Fruit fly (Drosophila melanogaster) whole organism, pupa: ENCODE measurements around the gene Rpn2.

Experiments used
- CG10348 ChIP-seq: fragments of 200-800 bp; sonication (Bioruptor generic); IDR thresholded peaks from 2 replicates; pipeline ENCODE4 v1.3.6; 2022; ENCODE audit warnings: missing biosample characterization, missing genetic modification characterization
- CG12605 ChIP-seq: fragments of 200-800 bp; sonication (Bioruptor generic); IDR thresholded peaks from 2 replicates; pipeline ENCODE4 v1.3.6; 2022; ENCODE audit warnings: missing biosample characterization, missing genetic modification characterization
- CG13204 ChIP-seq: fragments of 200-800 bp; sonication (Bioruptor generic); optimal IDR thresholded peaks from 2 replicates; lab custom pipeline; 2018; ENCODE audit warnings: missing biosample characterization, mild to moderate bottlenecking, missing genetic modification characterization, moderate library complexity
- CG14655 ChIP-seq: fragments of 200-800 bp; sonication (Bioruptor generic); optimal IDR thresholded peaks from 3 replicates; lab custom pipeline; 2017; ENCODE audit warnings: mild to moderate bottlenecking, missing biosample characterization, missing genetic modification reagents, missing genetic modification characterization
- CG15710 ChIP-seq: fragments of 200-800 bp; sonication (Bioruptor generic); optimal IDR thresholded peaks from 2 replicates; lab custom pipeline; 2018; ENCODE audit warnings: missing biosample characterization, mild to moderate bottlenecking, missing genetic modification characterization, moderate library complexity
- CG17806 ChIP-seq: fragments of 200-800 bp; sonication (Bioruptor generic); optimal IDR thresholded peaks from 2 replicates; lab custom pipeline; 2018; ENCODE audit warnings: missing biosample characterization, mild to moderate bottlenecking, missing genetic modification characterization, moderate library complexity
- CG32121 ChIP-seq: fragments of 200-800 bp; sonication (Bioruptor generic); IDR thresholded peaks from 2 replicates; pipeline ENCODE4 v1.3.6; 2022; ENCODE audit warnings: missing biosample characterization, missing genetic modification characterization
- CG34367 ChIP-seq: fragments of 200-800 bp; sonication (Bioruptor generic); optimal IDR thresholded peaks from 2 replicates; lab custom pipeline; 2018; ENCODE audit warnings: missing biosample characterization, mild to moderate bottlenecking, missing genetic modification characterization
- CG4496 ChIP-seq: fragments of 200-800 bp; sonication (Bioruptor generic); IDR thresholded peaks from 3 replicates; pipeline ENCODE4 v1.3.6; 2022; ENCODE audit warnings: missing biosample characterization, missing genetic modification characterization
- CG8159 ChIP-seq: fragments of 200-800 bp; sonication (Bioruptor generic); optimal IDR thresholded peaks from 3 replicates; lab custom pipeline; 2018; ENCODE audit warnings: missing biosample characterization, mild to moderate bottlenecking, missing genetic modification characterization, moderate library complexity
- CG8301 ChIP-seq: fragments of 200-800 bp; sonication (Bioruptor generic); optimal IDR thresholded peaks from 2 replicates; lab custom pipeline; 2018; ENCODE audit warnings: missing biosample characterization, mild to moderate bottlenecking, missing genetic modification characterization
- CG9948 ChIP-seq: fragments of 200-800 bp; sonication (Bioruptor generic); optimal IDR thresholded peaks from 2 replicates; lab custom pipeline; 2018; ENCODE audit warnings: missing biosample characterization, mild to moderate bottlenecking, missing genetic modification characterization, moderate library complexity
- D1 ChIP-seq: fragments of 200-800 bp; sonication (Bioruptor generic); optimal IDR thresholded peaks from 2 replicates; lab custom pipeline; 2018; ENCODE audit warnings: missing biosample characterization, mild to moderate bottlenecking, missing genetic modification characterization, moderate library complexity
- EcR ChIP-seq: fragments of 200-800 bp; sonication (Bioruptor generic); optimal IDR thresholded peaks from 3 replicates; lab custom pipeline; 2019; ENCODE audit warnings: missing biosample characterization, missing genetic modification characterization, mild to moderate bottlenecking, moderate library complexity, missing genetic modification reagents
- Ets98B ChIP-seq: fragments of 200-800 bp; sonication (Bioruptor generic); IDR thresholded peaks from 2 replicates; pipeline ENCODE4 v1.3.6; 2022; ENCODE audit warnings: missing biosample characterization, missing genetic modification characterization
- Pif1A ChIP-seq: fragments of 200-800 bp; sonication (Bioruptor generic); optimal IDR thresholded peaks from 3 replicates; lab custom pipeline; 2016; ENCODE audit warnings: missing biosample characterization, missing genetic modification characterization
- Pif1B ChIP-seq: fragments of 200-800 bp; sonication (Bioruptor generic); optimal IDR thresholded peaks from 3 replicates; lab custom pipeline; 2016; ENCODE audit warnings: missing biosample characterization, missing genetic modification characterization
- Snoo ChIP-seq: fragments of 200-800 bp; sonication (Bioruptor generic); optimal IDR thresholded peaks from 3 replicates; lab custom pipeline; 2017; ENCODE audit warnings: missing biosample characterization, mild to moderate bottlenecking, missing genetic modification characterization, inconsistent platforms
- fd96Ca ChIP-seq: fragments of 200-800 bp; sonication (Bioruptor generic); IDR thresholded peaks from 3 replicates; pipeline ENCODE4 v1.3.6; 2022; ENCODE audit warnings: missing biosample characterization, missing genetic modification characterization
- gl ChIP-seq: fragments of 200-800 bp; sonication (Bioruptor generic); optimal IDR thresholded peaks from 2 replicates; lab custom pipeline; 2018; ENCODE audit warnings: missing biosample characterization, mild to moderate bottlenecking, missing genetic modification characterization
- rn ChIP-seq: fragments of 200-800 bp; sonication (Bioruptor generic); IDR thresholded peaks from 2 replicates; pipeline ENCODE4 v1.3.6; 2022; ENCODE audit warnings: missing biosample characterization, missing genetic modification characterization

The Rpn2 gene

dm6 chr3R:29153197-29153644, at the start of gene Rpn2, which contains the start of gene Slbp:
TSS of gene Rpn2 (plus strand) at chr3R:29153524.
TSS of gene Slbp (minus strand) at chr3R:29153266.
- TF ChIP-seq CG8301 (no peak), CG8159 (tag; lab: Kevin White, UChicago) (peak; percentile 24), Pif1B (no peak), CG15710 (tag; lab: Kevin White, UChicago) (peak; percentile 28), CG4496 (GFP tag; lab: Robert Waterston, UW) (no peak), CG32121 (GFP tag; lab: Robert Waterston, UW) (no peak), Snoo (tag; lab: Kevin White, UChicago) (peak; percentile 23), fd96Ca (GFP tag; lab: Robert Waterston, UW) (no peak), Ets98B (GFP tag; lab: Robert Waterston, UW) (no peak), CG34367 (tag; lab: Kevin White, UChicago) (no peak), CG14655 (no peak), EcR (GFP tag; lab: Kevin White, UChicago) (no peak)

DNA sequence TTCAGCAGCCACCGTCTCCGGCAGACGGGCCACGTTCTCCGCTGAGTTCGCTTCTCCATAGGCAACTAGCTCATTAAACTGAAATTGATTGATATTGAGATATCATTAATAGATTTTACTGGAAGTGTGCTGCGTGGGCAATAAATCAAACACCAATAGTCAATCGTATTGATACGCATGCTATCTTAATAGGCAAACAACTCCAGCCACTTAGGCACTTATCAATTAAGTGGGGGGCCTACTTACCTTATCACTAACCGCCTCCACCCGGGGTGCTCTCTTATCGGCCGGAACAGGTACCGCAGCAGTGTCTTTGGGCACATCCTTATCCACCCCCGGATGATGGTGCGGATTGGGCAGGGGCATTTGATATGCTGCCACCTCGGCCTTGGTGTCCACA, 41.5 kb upstream of the Rpn2 start:
- TF ChIP-seq CG14655, result no peak

DNA sequence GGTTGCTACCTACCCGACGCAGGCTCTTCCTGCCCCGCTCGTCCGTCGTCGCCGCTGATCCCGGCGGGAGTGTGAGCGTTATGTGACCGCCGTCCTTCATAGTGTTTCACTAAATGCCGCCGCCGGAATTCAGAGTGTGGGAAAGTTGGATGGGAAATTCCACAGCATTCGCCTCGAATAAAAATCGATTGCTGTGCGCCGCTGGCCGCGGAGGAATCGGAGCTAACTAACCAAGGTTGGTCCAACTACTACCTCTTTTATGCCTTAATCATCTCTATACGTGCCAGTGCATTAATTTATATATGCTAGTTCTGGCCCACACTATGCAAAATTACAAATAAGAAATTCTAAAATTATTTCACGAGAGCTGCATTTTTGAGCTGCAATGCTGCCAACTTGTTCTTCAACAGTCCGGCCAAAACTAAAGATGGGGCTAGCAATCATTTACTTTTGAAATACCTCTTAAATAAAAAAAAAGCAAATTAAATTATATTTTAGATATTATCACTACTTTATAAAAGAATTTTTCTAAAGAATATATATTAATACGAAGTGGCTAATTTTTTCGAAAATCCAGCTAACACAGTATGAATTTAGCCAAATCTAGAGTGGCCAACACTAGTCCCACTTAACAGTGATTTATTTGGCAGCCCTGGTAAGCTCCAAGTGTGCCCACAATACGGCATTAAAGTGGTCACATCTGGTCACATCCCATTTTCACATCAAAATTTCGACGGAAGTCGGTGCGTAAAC, 40.8 kb upstream of the Rpn2 start, which contains the start of the genes alpha-Man-Ib and Pdhb:
TSS of gene alpha-Man-Ib (minus strand) at position 425 of the 753 bp plus-strand sequence.
TSS of gene Pdhb (plus strand) at position 674 of the 753 bp plus-strand sequence.
- no peak for TF ChIP-seq CG34367 (tag; lab: Kevin White, UChicago)
- TF ChIP-seq rn (GFP tag; lab: Robert Waterston, UW), result peak; percentile 61
- TF ChIP-seq CG14655, result no peak
- TF ChIP-seq CG8159 (tag; lab: Kevin White, UChicago), result no peak
- TF ChIP-seq fd96Ca (GFP tag; lab: Robert Waterston, UW), result no peak; the same call in 1 of the 3 replicates
- TF ChIP-seq CG9948 (tag; lab: Kevin White, UChicago), result no peak
- TF ChIP-seq Pif1A (GFP tag; lab: Kevin White, UChicago), result no peak
- peak; percentile 13; the same call in 1 of the 2 replicates for TF ChIP-seq CG12605 (GFP tag; lab: Robert Waterston, UW)
- TF ChIP-seq Ets98B (GFP tag; lab: Robert Waterston, UW), result peak; percentile 29; the same call in 1 of the 2 replicates
- peak; percentile 55 for TF ChIP-seq Snoo (tag; lab: Kevin White, UChicago)
- no peak for TF ChIP-seq CG13204 (GFP tag; lab: Kevin White, UChicago)
- TF ChIP-seq D1 (tag; lab: Kevin White, UChicago), result no peak
- TF ChIP-seq CG17806 (tag; lab: Kevin White, UChicago), result peak; percentile 55
- TF ChIP-seq CG15710 (tag; lab: Kevin White, UChicago), result peak; percentile 69
- peak; percentile 47; the same call in 1 of the 2 replicates for TF ChIP-seq CG10348 (GFP tag; lab: Robert Waterston, UW)
- 0 out of 3 replicates have a peak, but pooled peaks have one; percentile 62 for TF ChIP-seq CG4496 (GFP tag; lab: Robert Waterston, UW)
- TF ChIP-seq, all 21 proteins: peak for 8

dm6 chr3R:29113392-29113791, 39.9 kb upstream of the Rpn2 start:
- TF ChIP-seq fd96Ca (GFP tag; lab: Robert Waterston, UW) (no peak), gl (tag; lab: Kevin White, UChicago) (no peak), CG8159 (tag; lab: Kevin White, UChicago) (no peak), Ets98B (GFP tag; lab: Robert Waterston, UW) (no peak), rn (GFP tag; lab: Robert Waterston, UW) (no peak), CG12605 (GFP tag; lab: Robert Waterston, UW) (no peak), CG32121 (GFP tag; lab: Robert Waterston, UW) (no peak), CG14655 (no peak), CG10348 (GFP tag; lab: Robert Waterston, UW) (no peak), CG17806 (tag; lab: Kevin White, UChicago) (no peak), Pif1A (GFP tag; lab: Kevin White, UChicago) (no peak), CG4496 (GFP tag; lab: Robert Waterston, UW) (no peak), EcR (GFP tag; lab: Kevin White, UChicago) (no peak), Snoo (tag; lab: Kevin White, UChicago) (no peak), D1 (tag; lab: Kevin White, UChicago) (no peak), CG15710 (tag; lab: Kevin White, UChicago) (no peak)

dm6 chr3R:29116167-29116725, 37.1 kb upstream of the Rpn2 start, which contains the start of gene Atg14:
TSS of gene Atg14 (plus strand) at chr3R:29116391.
- TF ChIP-seq Snoo (tag; lab: Kevin White, UChicago), result peak; percentile 2
- TF ChIP-seq EcR (GFP tag; lab: Kevin White, UChicago), result peak; percentile 6
- TF ChIP-seq CG8301, result no peak
- TF ChIP-seq, all 21 proteins: peak for 2
